Worm (Caenorhabditis elegans) whole organism, late embryonic: Measurements from ENCODE around the gene R09F10.1.

Experiments
- C08G9.2 ChIP-seq: sonication (generic microtip); optimal IDR thresholded peaks from 2 replicates; lab custom pipeline; 2016; ENCODE audit warnings: mild to moderate bottlenecking, missing genetic modification characterization, moderate library complexity, missing compliant biosample characterization
- F13H6.1 ChIP-seq: sonication (generic microtip); optimal IDR thresholded peaks from 2 replicates; lab custom pipeline; 2016; ENCODE audit warnings: missing genetic modification characterization, missing compliant biosample characterization
- T23F11.4 ChIP-seq: fragments of 200-800 bp; sonication (Bioruptor generic); optimal IDR thresholded peaks from 2 replicates; lab custom pipeline; 2018; ENCODE audit warnings: mild to moderate bottlenecking, missing genetic modification characterization, missing compliant biosample characterization
- ahr-1 ChIP-seq: sonication (generic microtip); optimal IDR thresholded peaks from 2 replicates; lab custom pipeline; 2016; ENCODE audit warnings: missing genetic modification characterization, missing compliant biosample characterization
- ceh-14 ChIP-seq: sonication (generic microtip); optimal IDR thresholded peaks from 2 replicates; lab custom pipeline; 2016; ENCODE audit warnings: missing genotype, missing genetic modification characterization, missing compliant biosample characterization
- ceh-18 ChIP-seq: sonication (generic microtip); optimal IDR thresholded peaks from 2 replicates; lab custom pipeline; 2016; ENCODE audit warnings: missing genetic modification characterization, missing compliant biosample characterization
- ceh-2 ChIP-seq: sonication (generic microtip); optimal IDR thresholded peaks from 2 replicates; lab custom pipeline; 2016; ENCODE audit warnings: missing genotype, missing genetic modification characterization, missing compliant biosample characterization
- ceh-22 ChIP-seq: sonication (generic microtip); optimal IDR thresholded peaks from 2 replicates; lab custom pipeline; 2017; ENCODE audit warnings: missing biosample characterization, missing genetic modification characterization
- ceh-30 ChIP-seq: fragments of 150-350 bp; optimal IDR thresholded peaks from 2 replicates; lab custom pipeline; 2014; ENCODE audit warnings: missing biosample characterization, missing genetic modification characterization
- ceh-31 ChIP-seq: sonication (generic microtip); optimal IDR thresholded peaks from 2 replicates; lab custom pipeline; 2016; ENCODE audit warnings: missing genetic modification characterization, missing compliant biosample characterization
- ceh-34 ChIP-seq: sonication (generic microtip); optimal IDR thresholded peaks from 2 replicates; lab custom pipeline; 2016; ENCODE audit warnings: mild to moderate bottlenecking, missing genetic modification characterization, missing compliant biosample characterization
- ceh-45 ChIP-seq: fragments of 200-800 bp; sonication (Bioruptor generic); IDR thresholded peaks from 2 replicates; pipeline ENCODE4 v1.3.6; 2022; ENCODE audit warnings: missing genetic modification reagents, missing genetic modification characterization, missing compliant biosample characterization
- ceh-48 ChIP-seq: sonication (generic microtip); optimal IDR thresholded peaks from 2 replicates; lab custom pipeline; 2016; ENCODE audit warnings: missing genetic modification characterization, inconsistent platforms, missing compliant biosample characterization
- ceh-6 ChIP-seq: fragments of 200-800 bp; sonication (Bioruptor generic); optimal IDR thresholded peaks from 2 replicates; lab custom pipeline; 2018; ENCODE audit warnings: mild to moderate bottlenecking, missing genetic modification characterization, missing compliant biosample characterization
- ceh-9 ChIP-seq: sonication (generic microtip); optimal IDR thresholded peaks from 2 replicates; lab custom pipeline; 2016; ENCODE audit warnings: mild to moderate bottlenecking, missing genetic modification characterization, inconsistent platforms, missing compliant biosample characterization
- dve-1 ChIP-seq: sonication (generic microtip); optimal IDR thresholded peaks from 2 replicates; lab custom pipeline; 2017; ENCODE audit warnings: antibody characterized with exemption, mild to moderate bottlenecking, missing genetic modification characterization, missing compliant biosample characterization
- elt-4 ChIP-seq: sonication (generic microtip); optimal IDR thresholded peaks from 2 replicates; lab custom pipeline; 2016; ENCODE audit warnings: missing genetic modification characterization, missing compliant biosample characterization
- ets-4 ChIP-seq: sonication (generic microtip); optimal IDR thresholded peaks from 2 replicates; lab custom pipeline; 2016; ENCODE audit warnings: missing genetic modification characterization, missing compliant biosample characterization
- eyg-1 ChIP-seq: sonication (generic microtip); optimal IDR thresholded peaks from 2 replicates; lab custom pipeline; 2016; ENCODE audit warnings: missing genotype, missing genetic modification characterization, missing compliant biosample characterization
- fax-1 ChIP-seq: sonication (generic microtip); optimal IDR thresholded peaks from 2 replicates; lab custom pipeline; 2016; ENCODE audit warnings: missing genotype, missing genetic modification characterization, missing compliant biosample characterization
- fkh-10 ChIP-seq: fragments of 150-350 bp; optimal IDR thresholded peaks from 2 replicates; lab custom pipeline; 2014; ENCODE audit warnings: missing biosample characterization, missing genetic modification reagents, missing genetic modification characterization
- gmeb-2 ChIP-seq: sonication (generic microtip); optimal IDR thresholded peaks from 2 replicates; lab custom pipeline; 2016; ENCODE audit warnings: missing genetic modification characterization, inconsistent platforms, missing compliant biosample characterization
- hlh-15 ChIP-seq: sonication (generic microtip); optimal IDR thresholded peaks from 2 replicates; lab custom pipeline; 2016; ENCODE audit warnings: missing genetic modification characterization, missing compliant biosample characterization
- hlh-30 ChIP-seq: sonication (generic microtip); optimal IDR thresholded peaks from 2 replicates; lab custom pipeline; 2017; ENCODE audit warnings: antibody characterized with exemption, missing genetic modification characterization, missing compliant biosample characterization; ENCODE audit not compliant: insufficient read depth
- hlh-6 ChIP-seq: sonication (generic microtip); optimal IDR thresholded peaks from 2 replicates; lab custom pipeline; 2016; ENCODE audit warnings: missing genotype, missing genetic modification characterization, missing compliant biosample characterization
- lin-11 ChIP-seq: fragments of 200-800 bp; sonication (Bioruptor generic); optimal IDR thresholded peaks from 2 replicates; lab custom pipeline; 2018; ENCODE audit warnings: mild to moderate bottlenecking, missing genetic modification characterization, missing compliant biosample characterization
- madf-2 ChIP-seq: sonication (generic microtip); optimal IDR thresholded peaks from 2 replicates; lab custom pipeline; 2017; ENCODE audit warnings: missing genetic modification characterization, missing compliant biosample characterization
- mec-3 ChIP-seq: sonication (generic microtip); optimal IDR thresholded peaks from 2 replicates; lab custom pipeline; 2016; ENCODE audit warnings: borderline replicate concordance, missing genetic modification characterization, missing compliant biosample characterization
- nfya-1 ChIP-seq: sonication (generic microtip); optimal IDR thresholded peaks from 2 replicates; lab custom pipeline; 2017; ENCODE audit warnings: missing genetic modification characterization, mild to moderate bottlenecking, missing compliant biosample characterization, antibody characterized with exemption, moderate library complexity
- nhr-11 ChIP-seq: fragments of 150-350 bp; optimal IDR thresholded peaks from 2 replicates; lab custom pipeline; 2014; ENCODE audit warnings: missing biosample characterization, missing genetic modification characterization
- nhr-232 ChIP-seq: sonication (generic microtip); optimal IDR thresholded peaks from 2 replicates; lab custom pipeline; 2016; ENCODE audit warnings: missing genetic modification characterization, missing compliant biosample characterization
- odd-2 ChIP-seq: sonication (generic microtip); optimal IDR thresholded peaks from 2 replicates; lab custom pipeline; 2017; ENCODE audit warnings: antibody characterized with exemption, mild to moderate bottlenecking, missing genetic modification characterization, missing compliant biosample characterization
- pat-9 ChIP-seq: fragments of 200-800 bp; sonication (Bioruptor generic); optimal IDR thresholded peaks from 2 replicates; lab custom pipeline; 2018; ENCODE audit warnings: mild to moderate bottlenecking, missing genetic modification characterization, moderate library complexity, missing compliant biosample characterization
- pha-2 ChIP-seq: sonication (generic microtip); optimal IDR thresholded peaks from 2 replicates; lab custom pipeline; 2017; ENCODE audit warnings: mild to moderate bottlenecking, missing genetic modification characterization, missing compliant biosample characterization
- pha-4 ChIP-seq: fragments of 150-350 bp; optimal IDR thresholded peaks from 2 replicates; lab custom pipeline; 2018; ENCODE audit warnings: missing biosample characterization, missing genetic modification reagents, missing genetic modification characterization
- pqm-1 ChIP-seq: sonication (generic microtip); optimal IDR thresholded peaks from 2 replicates; lab custom pipeline; 2016; ENCODE audit warnings: missing genetic modification characterization, missing compliant biosample characterization
- pros-1 ChIP-seq: fragments of 150-350 bp; optimal IDR thresholded peaks from 2 replicates; lab custom pipeline; 2014; ENCODE audit warnings: missing biosample characterization, missing genetic modification reagents, missing genetic modification characterization
- ref-2 ChIP-seq: sonication (generic microtip); optimal IDR thresholded peaks from 2 replicates; lab custom pipeline; 2016; ENCODE audit warnings: missing genetic modification characterization, missing compliant biosample characterization
- rnt-1 ChIP-seq: sonication (generic microtip); optimal IDR thresholded peaks from 2 replicates; lab custom pipeline; 2016; ENCODE audit warnings: missing genetic modification characterization, missing compliant biosample characterization
- sdc-2 ChIP-seq: sonication (generic microtip); optimal IDR thresholded peaks from 2 replicates; lab custom pipeline; 2016; ENCODE audit warnings: missing genotype, missing genetic modification characterization, missing compliant biosample characterization
- sox-2 ChIP-seq: fragments of 200-800 bp; sonication (Bioruptor generic); IDR thresholded peaks from 2 replicates; pipeline ENCODE4 v1.3.6; 2022; ENCODE audit warnings: missing genetic modification reagents, missing genetic modification characterization, missing compliant biosample characterization
- sox-4 ChIP-seq: sonication (generic microtip); optimal IDR thresholded peaks from 2 replicates; lab custom pipeline; 2017; ENCODE audit warnings: mild to moderate bottlenecking, missing genetic modification characterization, inconsistent platforms, missing compliant biosample characterization
- syd-9 ChIP-seq: sonication (generic microtip); optimal IDR thresholded peaks from 2 replicates; lab custom pipeline; 2016; ENCODE audit warnings: mild to moderate bottlenecking, missing genetic modification characterization, moderate library complexity, missing compliant biosample characterization
- tbx-2 ChIP-seq: sonication (generic microtip); optimal IDR thresholded peaks from 2 replicates; lab custom pipeline; 2016; ENCODE audit warnings: missing genetic modification characterization, missing compliant biosample characterization
- tbx-7 ChIP-seq: sonication (generic microtip); optimal IDR thresholded peaks from 2 replicates; lab custom pipeline; 2016; ENCODE audit warnings: missing genotype, missing genetic modification characterization, missing compliant biosample characterization
- unc-42 ChIP-seq: sonication (generic microtip); optimal IDR thresholded peaks from 2 replicates; lab custom pipeline; 2016; ENCODE audit warnings: missing genotype, missing genetic modification characterization, missing compliant biosample characterization
- unc-55 ChIP-seq: sonication (generic microtip); optimal IDR thresholded peaks from 2 replicates; lab custom pipeline; 2017; ENCODE audit warnings: missing biosample characterization, missing genetic modification reagents, missing genetic modification characterization
- zip-5 ChIP-seq: sonication (generic microtip); optimal IDR thresholded peaks from 2 replicates; lab custom pipeline; 2016; ENCODE audit warnings: missing genetic modification characterization, missing compliant biosample characterization
- ztf-16 ChIP-seq: sonication (generic microtip); optimal IDR thresholded peaks from 2 replicates; lab custom pipeline; 2017; ENCODE audit warnings: missing genetic modification characterization, missing compliant biosample characterization

The R09F10.1 gene

DNA sequence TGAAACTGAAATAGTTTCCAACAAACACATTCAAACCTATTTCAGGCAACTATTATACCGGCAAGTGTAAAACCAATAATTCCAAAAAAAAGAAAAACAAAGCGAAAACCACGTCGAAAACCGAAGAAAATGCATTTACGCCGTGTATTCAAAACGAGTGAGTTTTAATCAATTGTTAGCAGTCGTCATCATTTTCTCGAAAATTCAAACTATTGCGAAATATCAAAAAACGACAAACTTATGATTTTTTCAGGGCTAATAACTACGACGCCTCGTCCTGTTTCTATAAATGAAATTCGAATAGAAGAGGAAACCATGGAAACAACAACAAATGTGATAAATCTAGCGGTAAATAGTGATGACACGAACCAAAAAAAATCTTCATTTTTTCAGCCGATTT, 37.2 kb upstream of the R09F10.1 start:
- TF ChIP-seq pqm-1 (tag; lab: Kevin White, UChicago) (no peak), odd-2 (no peak), pha-4 (tag; lab: Kevin White, UChicago) (no peak), hlh-30 (no peak), tbx-7 (tag; lab: Kevin White, UChicago) (no peak), dve-1 (no peak), hlh-6 (no peak), C08G9.2 (tag; lab: Kevin White, UChicago) (no peak), pat-9 (tag; lab: Kevin White, UChicago) (no peak), hlh-15 (tag; lab: Kevin White, UChicago) (no peak), sox-4 (tag; lab: Kevin White, UChicago) (no peak), syd-9 (no peak), mec-3 (tag; lab: Kevin White, UChicago) (no peak), eyg-1 (no peak), ceh-18 (tag; lab: Kevin White, UChicago) (no peak), ceh-9 (tag; lab: Kevin White, UChicago) (no peak), zip-5 (tag; lab: Kevin White, UChicago) (no peak), rnt-1 (no peak), sdc-2 (no peak), tbx-2 (tag; lab: Kevin White, UChicago) (no peak)

DNA sequence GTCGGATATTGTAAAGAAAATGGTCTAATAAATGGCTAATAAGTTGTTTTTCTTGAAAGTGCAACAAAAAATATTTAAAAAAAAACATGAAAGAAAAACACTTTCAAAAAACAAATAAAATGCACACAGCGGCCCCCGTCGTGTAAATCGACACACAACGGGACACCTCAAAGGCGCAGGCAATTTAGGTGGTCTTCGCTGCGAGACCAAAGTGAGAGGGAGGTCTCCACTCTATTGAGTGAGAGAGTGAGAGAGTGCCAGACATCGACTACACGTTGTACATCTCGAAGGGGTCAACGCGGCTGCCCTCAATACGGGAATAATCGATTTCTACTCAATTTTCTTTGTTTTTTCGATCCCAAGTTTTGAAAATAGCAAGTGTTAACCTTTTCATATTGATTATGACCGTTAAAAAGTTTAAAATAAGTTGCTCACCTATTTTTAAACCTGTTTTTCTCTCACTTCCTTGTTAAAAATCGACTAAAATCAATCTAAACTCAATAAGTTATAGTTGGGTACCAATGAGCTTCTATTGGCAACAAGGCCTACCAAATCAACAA, 36.6 kb upstream of the R09F10.1 start, which contains the start of gene sec-16A.2:
TSS of gene sec-16A.2 (plus strand) at position 510 of the 560 bp plus-strand sequence.
- TF ChIP-seq tbx-2 (tag; lab: Kevin White, UChicago) (peak; percentile 64), ceh-18 (tag; lab: Kevin White, UChicago) (peak; percentile 55), lin-11 (tag; lab: Kevin White, UChicago) (no peak), fax-1 (tag; lab: Kevin White, UChicago) (no peak), pha-4 (tag; lab: Kevin White, UChicago) (no peak), nhr-11 (tag; lab: Kevin White, UChicago) (no peak), nhr-232 (no peak), ceh-14 (tag; lab: Kevin White, UChicago) (no peak), pha-2 (tag; lab: Kevin White, UChicago) (no peak), mec-3 (tag; lab: Kevin White, UChicago) (no peak), gmeb-2 (tag; lab: Kevin White, UChicago) (no peak), ahr-1 (tag; lab: Kevin White, UChicago) (no peak), madf-2 (tag; lab: Kevin White, UChicago) (no peak), elt-4 (tag; lab: Kevin White, UChicago) (no peak), fkh-10 (no peak), dve-1 (peak; percentile 18), ceh-48 (tag; lab: Kevin White, UChicago) (peak; percentile 16), ceh-45 (GFP tag; lab: Robert Waterston, UW) (no peak), ceh-2 (tag; lab: Kevin White, UChicago) (peak; percentile 1), ceh-22 (tag; lab: Kevin White, UChicago) (no peak), C08G9.2 (tag; lab: Kevin White, UChicago) (no peak), pros-1 (peak; percentile 36), hlh-30 (peak; percentile 11), T23F11.4 (GFP tag; lab: Kevin White, UChicago) (no peak), ceh-30 (tag; lab: Kevin White, UChicago) (no peak), F13H6.1 (tag; lab: Kevin White, UChicago) (no peak), ref-2 (peak; percentile 77), ets-4 (no peak), ceh-31 (tag; lab: Kevin White, UChicago) (peak; percentile 80), rnt-1 (peak; percentile 35), zip-5 (tag; lab: Kevin White, UChicago) (no peak), ceh-6 (no peak), eyg-1 (peak; percentile 10), ceh-34 (tag; lab: Kevin White, UChicago) (peak; percentile 82), sox-2 (GFP tag; lab: Robert Waterston, UW) (no peak), ceh-9 (tag; lab: Kevin White, UChicago) (no peak), unc-42 (tag; lab: Kevin White, UChicago) (peak; percentile 40), sdc-2 (peak; percentile 49), unc-55 (GFP tag; lab: Kevin White, UChicago) (peak; percentile 77), ztf-16 (tag; lab: Kevin White, UChicago) (no peak), nfya-1 (tag; lab: Kevin White, UChicago) (peak; percentile 69), sox-4 (tag; lab: Kevin White, UChicago) (no peak)
